Fruit fly (Drosophila melanogaster) whole organism, embryonic: ENCODE measurements around the gene Rbf2.

Experiments
- CG10321 ChIP-seq: fragments of 200-800 bp; sonication (Bioruptor generic); IDR thresholded peaks from 2 replicates; pipeline ENCODE4 v1.3.6; 2022; ENCODE audit warnings: missing biosample characterization, missing genetic modification characterization
- CG10979 ChIP-seq: fragments of 200-800 bp; sonication (Bioruptor generic); optimal IDR thresholded peaks from 2 replicates; lab custom pipeline; 2018; ENCODE audit warnings: missing biosample characterization, mild to moderate bottlenecking, missing genetic modification characterization, moderate library complexity
- CG11085 ChIP-seq: fragments of 200-800 bp; sonication (Bioruptor generic); IDR thresholded peaks from 2 replicates; pipeline ENCODE4 v1.3.6; 2022; ENCODE audit warnings: missing biosample characterization, missing genetic modification characterization
- CG11560 ChIP-seq: fragments of 200-800 bp; sonication (Bioruptor generic); IDR thresholded peaks from 3 replicates; pipeline ENCODE4 v1.3.6; 2022; ENCODE audit warnings: missing biosample characterization, missing genetic modification characterization
- CG13123 ChIP-seq: fragments of 200-800 bp; sonication (Bioruptor generic); optimal IDR thresholded peaks from 2 replicates; lab custom pipeline; 2016; ENCODE audit warnings: missing biosample characterization, missing genetic modification characterization
- CG13624 ChIP-seq: fragments of 200-800 bp; sonication (Bioruptor generic); optimal IDR thresholded peaks from 2 replicates; lab custom pipeline; 2016; ENCODE audit warnings: missing biosample characterization, missing genetic modification characterization
- CG14965 ChIP-seq: fragments of 200-800 bp; sonication (Bioruptor generic); optimal IDR thresholded peaks from 2 replicates; lab custom pipeline; 2016; ENCODE audit warnings: missing biosample characterization, missing genetic modification characterization, borderline replicate concordance
- CG17568 ChIP-seq: fragments of 200-800 bp; sonication (Bioruptor generic); optimal IDR thresholded peaks from 2 replicates; lab custom pipeline; 2018; ENCODE audit warnings: missing biosample characterization, mild to moderate bottlenecking, missing genetic modification characterization, moderate library complexity
- CG17912 ChIP-seq: fragments of 200-800 bp; sonication (Bioruptor generic); optimal IDR thresholded peaks from 2 replicates; lab custom pipeline; 2018; ENCODE audit warnings: missing biosample characterization, mild to moderate bottlenecking, missing genetic modification characterization
- CG33557 ChIP-seq: fragments of 200-800 bp; sonication (Bioruptor generic); optimal IDR thresholded peaks from 2 replicates; lab custom pipeline; 2019; ENCODE audit warnings: missing biosample characterization, mild to moderate bottlenecking, missing genetic modification characterization, moderate library complexity
- CG34422 ChIP-seq: fragments of 200-800 bp; sonication (Bioruptor generic); IDR thresholded peaks from 3 replicates; pipeline ENCODE4 v1.3.6; 2022; ENCODE audit warnings: missing biosample characterization, missing genetic modification characterization
- CG3847 ChIP-seq: fragments of 200-800 bp; sonication (Bioruptor generic); IDR thresholded peaks from 2 replicates; pipeline ENCODE4 v1.3.6; 2022; ENCODE audit warnings: missing biosample characterization, missing genetic modification characterization
- CG4820 ChIP-seq: fragments of 200-800 bp; sonication (Bioruptor generic); optimal IDR thresholded peaks from 3 replicates; lab custom pipeline; 2016; ENCODE audit warnings: missing biosample characterization, missing genetic modification characterization
- CG7987 ChIP-seq: fragments of 200-800 bp; sonication (Bioruptor generic); optimal IDR thresholded peaks from 2 replicates; lab custom pipeline; 2018; ENCODE audit warnings: missing biosample characterization, mild to moderate bottlenecking, missing genetic modification characterization, moderate library complexity
- Dbx ChIP-seq: fragments of 200-800 bp; sonication (Bioruptor generic); IDR thresholded peaks from 3 replicates; pipeline ENCODE4 v1.3.6; 2022; ENCODE audit warnings: missing biosample characterization, missing genetic modification characterization
- Ets97D ChIP-seq: fragments of 200-800 bp; sonication (Bioruptor generic); optimal IDR thresholded peaks from 3 replicates; lab custom pipeline; 2016; ENCODE audit warnings: missing biosample characterization, missing genetic modification characterization
- Gsc ChIP-seq: fragments of 200-800 bp; sonication (Bioruptor generic); IDR thresholded peaks from 2 replicates; pipeline ENCODE4 v1.3.6; 2022; ENCODE audit warnings: missing biosample characterization, missing genetic modification characterization
- HLHmδ ChIP-seq: fragments of 200-800 bp; sonication (Bioruptor generic); optimal IDR thresholded peaks from 2 replicates; lab custom pipeline; 2018; ENCODE audit warnings: missing biosample characterization, mild to moderate bottlenecking, missing genetic modification characterization, moderate library complexity
- NFAT ChIP-seq: fragments of 200-800 bp; sonication (Bioruptor generic); IDR thresholded peaks from 2 replicates; pipeline ENCODE4 v1.3.6; 2022; ENCODE audit warnings: missing biosample characterization, missing genetic modification characterization
- Oaz ChIP-seq: fragments of 200-800 bp; sonication (Bioruptor generic); IDR thresholded peaks from 2 replicates; pipeline ENCODE4 v1.3.6; 2022; ENCODE audit warnings: missing biosample characterization, missing genetic modification characterization
- Rfx ChIP-seq: fragments of 200-800 bp; sonication (Bioruptor generic); IDR thresholded peaks from 2 replicates; pipeline ENCODE4 v1.3.6; 2022; ENCODE audit warnings: missing biosample characterization, missing genetic modification characterization
- Scr ChIP-seq: fragments of 200-800 bp; sonication (Bioruptor generic); IDR thresholded peaks from 2 replicates; pipeline ENCODE4 v1.3.6; 2022; ENCODE audit warnings: missing biosample characterization, missing genetic modification characterization; ENCODE audit not compliant: partially characterized antibody
- ac ChIP-seq: fragments of 200-800 bp; sonication (Bioruptor generic); optimal IDR thresholded peaks from 3 replicates; lab custom pipeline; 2017; ENCODE audit warnings: missing biosample characterization, mild to moderate bottlenecking, missing genetic modification characterization
- bigmax ChIP-seq: fragments of 200-800 bp; sonication (Bioruptor generic); optimal IDR thresholded peaks from 2 replicates; lab custom pipeline; 2018; ENCODE audit warnings: missing biosample characterization, mild to moderate bottlenecking, missing genetic modification characterization
- br ChIP-seq: fragments of >200 bp; optimal IDR thresholded peaks from 2 replicates; lab custom pipeline; 2017
- chinmo ChIP-seq: fragments of 200-800 bp; sonication (Bioruptor generic); IDR thresholded peaks from 4 replicates; pipeline ENCODE4 v1.3.6; 2022; ENCODE audit warnings: missing biosample characterization, missing genetic modification characterization; ENCODE audit not compliant: partially characterized antibody
- dmrt11E ChIP-seq: fragments of 200-800 bp; sonication (Bioruptor generic); optimal IDR thresholded peaks from 3 replicates; lab custom pipeline; 2018; ENCODE audit warnings: missing biosample characterization, mild to moderate bottlenecking, missing genetic modification characterization, moderate library complexity
- dpn ChIP-seq, 2 experiments: fragments of 200-800 bp; sonication (Bioruptor generic); optimal IDR thresholded peaks; 3 replicates each; lab custom pipeline; 2016; ENCODE audit warnings: missing biosample characterization in 2 of 2, missing genetic modification characterization in 2 of 2
- fd64A ChIP-seq: fragments of 200-800 bp; sonication (Bioruptor generic); optimal IDR thresholded peaks from 3 replicates; lab custom pipeline; 2018; ENCODE audit warnings: missing biosample characterization, mild to moderate bottlenecking, missing genetic modification characterization
- fru ChIP-seq: fragments of >200 bp; optimal IDR thresholded peaks from 2 replicates; lab custom pipeline; 2017
- gt ChIP-seq: fragments of 200-800 bp; sonication (Bioruptor generic); IDR thresholded peaks from 2 replicates; pipeline ENCODE4 v1.3.6; 2022; ENCODE audit warnings: missing biosample characterization, missing genetic modification characterization
- hb ChIP-seq: fragments of 200-800 bp; sonication (Bioruptor generic); IDR thresholded peaks from 3 replicates; pipeline ENCODE4 v1.3.6; 2022; ENCODE audit warnings: missing biosample characterization, missing genetic modification characterization; ENCODE audit not compliant: partially characterized antibody
- insv ChIP-seq, 2 experiments: fragments of 200-800 bp; sonication (Bioruptor generic); optimal IDR thresholded peaks; 3 replicates each; lab custom pipeline; 2016 to 2018; ENCODE audit warnings: missing biosample characterization in 2 of 2, missing genetic modification characterization in 2 of 2
- kay ChIP-seq: fragments of 200-800 bp; sonication (Bioruptor generic); optimal IDR thresholded peaks from 2 replicates; lab custom pipeline; 2016; ENCODE audit warnings: missing biosample characterization, missing genetic modification characterization
- ken ChIP-seq: fragments of 200-800 bp; sonication (Bioruptor generic); IDR thresholded peaks from 3 replicates; pipeline ENCODE4 v1.3.6; 2022; ENCODE audit warnings: missing biosample characterization, missing genetic modification characterization
- lab ChIP-seq: fragments of 200-800 bp; sonication (Bioruptor generic); optimal IDR thresholded peaks from 3 replicates; lab custom pipeline; 2017; ENCODE audit warnings: missing biosample characterization, missing genetic modification characterization, mild to moderate bottlenecking, moderate library complexity, missing genetic modification reagents
- mam ChIP-seq: fragments of 200-800 bp; sonication (Bioruptor generic); optimal IDR thresholded peaks from 3 replicates; lab custom pipeline; 2016; ENCODE audit warnings: missing biosample characterization, missing genetic modification characterization
- nau ChIP-seq: fragments of 200-800 bp; sonication (Bioruptor generic); optimal IDR thresholded peaks from 3 replicates; lab custom pipeline; 2017; ENCODE audit warnings: missing biosample characterization, mild to moderate bottlenecking, missing genetic modification characterization, missing genetic modification reagents
- odd ChIP-seq: fragments of 200-800 bp; sonication (Bioruptor generic); optimal IDR thresholded peaks from 2 replicates; lab custom pipeline; 2017; ENCODE audit warnings: missing biosample characterization, mild to moderate bottlenecking, missing genetic modification characterization
- pb ChIP-seq: fragments of 200-800 bp; sonication (Bioruptor generic); optimal IDR thresholded peaks from 3 replicates; lab custom pipeline; 2016; ENCODE audit warnings: missing biosample characterization, missing genetic modification characterization
- row ChIP-seq: fragments of 200-800 bp; sonication (Bioruptor generic); IDR thresholded peaks from 3 replicates; pipeline ENCODE4 v1.3.6; 2022; ENCODE audit warnings: missing biosample characterization, missing genetic modification characterization
- run ChIP-seq: fragments of 200-800 bp; sonication (Bioruptor generic); optimal IDR thresholded peaks from 3 replicates; lab custom pipeline; 2018; ENCODE audit warnings: missing biosample characterization, mild to moderate bottlenecking, missing genetic modification characterization
- schlank ChIP-seq: fragments of 200-800 bp; sonication (Bioruptor generic); optimal IDR thresholded peaks from 2 replicates; lab custom pipeline; 2018; ENCODE audit warnings: missing biosample characterization, mild to moderate bottlenecking, missing genetic modification characterization
- shn ChIP-seq: fragments of 200-800 bp; sonication (Bioruptor generic); optimal IDR thresholded peaks from 3 replicates; lab custom pipeline; 2016; ENCODE audit warnings: missing biosample characterization, missing genetic modification characterization
- sima ChIP-seq: fragments of 200-800 bp; sonication (Bioruptor generic); optimal IDR thresholded peaks from 2 replicates; lab custom pipeline; 2016; ENCODE audit warnings: missing biosample characterization, missing genetic modification characterization
- slp2 ChIP-seq: fragments of 200-800 bp; sonication (Bioruptor generic); optimal IDR thresholded peaks from 2 replicates; lab custom pipeline; 2016; ENCODE audit warnings: missing biosample characterization, missing genetic modification characterization
- so ChIP-seq: fragments of 200-800 bp; sonication (Bioruptor generic); IDR thresholded peaks from 3 replicates; pipeline ENCODE4 v1.3.6; 2022; ENCODE audit warnings: missing biosample characterization, missing genetic modification characterization
- toy ChIP-seq: fragments of 200-800 bp; sonication (Bioruptor generic); IDR thresholded peaks from 2 replicates; pipeline ENCODE4 v1.3.6; 2022; ENCODE audit warnings: missing biosample characterization, missing genetic modification characterization
- unpg ChIP-seq: fragments of 200-800 bp; sonication (Bioruptor generic); optimal IDR thresholded peaks from 3 replicates; lab custom pipeline; 2018; ENCODE audit warnings: missing biosample characterization, mild to moderate bottlenecking, missing genetic modification characterization, moderate library complexity
- vnd ChIP-seq: fragments of 200-800 bp; sonication (Bioruptor generic); IDR thresholded peaks from 3 replicates; pipeline ENCODE4 v1.3.6; 2022; ENCODE audit warnings: missing biosample characterization, missing genetic modification characterization; ENCODE audit not compliant: partially characterized antibody
- zen2 ChIP-seq: fragments of 200-800 bp; sonication (Bioruptor generic); IDR thresholded peaks from 3 replicates; pipeline ENCODE4 v1.3.6; 2022; ENCODE audit warnings: missing biosample characterization, missing genetic modification characterization; ENCODE audit not compliant: partially characterized antibody

The Rbf2 gene

DNA sequence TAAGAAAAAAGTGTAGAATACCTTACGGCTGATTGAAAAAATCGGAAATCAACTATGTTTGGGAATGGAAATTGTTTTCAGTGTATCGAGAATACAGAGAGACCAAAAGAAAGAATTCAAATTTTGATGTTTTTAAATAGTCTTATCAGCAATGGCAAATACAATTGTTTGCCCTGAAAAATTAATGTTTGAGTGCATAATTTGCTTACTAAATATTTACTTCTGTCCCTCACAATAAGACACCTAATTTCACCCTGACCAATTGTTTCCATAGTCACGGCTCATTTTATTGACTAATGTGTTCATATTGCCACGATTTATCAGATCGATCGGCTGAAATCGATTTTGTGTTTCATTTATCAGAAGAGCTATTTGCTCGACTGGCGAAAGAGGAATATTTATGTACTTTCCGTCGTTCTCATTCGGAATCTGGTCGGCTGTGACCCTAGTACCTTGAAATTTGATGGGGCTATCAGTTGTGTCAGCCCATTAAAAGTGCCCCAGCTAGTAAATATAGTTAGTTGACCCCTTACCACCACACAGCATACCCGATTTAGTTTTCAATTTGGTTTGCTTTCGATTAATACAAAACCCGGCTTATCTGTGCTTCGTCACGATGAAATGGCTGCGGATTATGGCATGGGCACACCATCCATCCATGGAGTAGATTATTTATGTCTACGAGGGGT is 18.4 kb downstream of the Rbf2 start (continued):
- peak; percentile 4 for TF ChIP-seq CG7987 (GFP tag; lab: Kevin White, UChicago)
- no peak for TF ChIP-seq Scr
- TF ChIP-seq ac (GFP tag; lab: Kevin White, UChicago), result peak; percentile 56
- peak; percentile 67 for TF ChIP-seq dmrt11E (tag; lab: Kevin White, UChicago)
- TF ChIP-seq lab (GFP tag; lab: Kevin White, UChicago), result peak; percentile 43
- no peak for TF ChIP-seq Oaz (GFP tag; lab: Robert Waterston, UW)
- TF ChIP-seq run, result no peak
- no peak for TF ChIP-seq toy (GFP tag; lab: Robert Waterston, UW)
- TF ChIP-seq NFAT (GFP tag; lab: Robert Waterston, UW), result no peak
- no peak for TF ChIP-seq chinmo (GFP tag; lab: Robert Waterston, UW)
- TF ChIP-seq br (lab: Kevin White, UChicago), result no peak
- no peak for TF ChIP-seq schlank
- TF ChIP-seq shn (GFP tag; lab: Kevin White, UChicago), result no peak
- TF ChIP-seq CG10979 (tag; lab: Kevin White, UChicago), result peak; percentile 44
- no peak for TF ChIP-seq pb (GFP tag; lab: Kevin White, UChicago)
- TF ChIP-seq Gsc (GFP tag; lab: Robert Waterston, UW), result no peak
- no peak for TF ChIP-seq gt (GFP tag; lab: Robert Waterston, UW)
- TF ChIP-seq odd (GFP tag; lab: Kevin White, UChicago), result peak; percentile 9
- no peak for TF ChIP-seq bigmax
- no peak for TF ChIP-seq row (GFP tag; lab: Robert Waterston, UW)
- no peak for TF ChIP-seq insv (GFP tag; optimal IDR thresholded peaks at IDR 0.05; lab: Kevin White, UChicago)
- TF ChIP-seq HLHmδ (GFP tag; lab: Kevin White, UChicago), result no peak
- TF ChIP-seq hb, result no peak
- no peak for TF ChIP-seq Rfx
- no peak for TF ChIP-seq ken (GFP tag; lab: Robert Waterston, UW)
- TF ChIP-seq unpg (GFP tag; lab: Kevin White, UChicago), result peak; percentile 54
- TF ChIP-seq CG33557 (GFP tag; lab: Kevin White, UChicago), result peak; percentile 78
- TF ChIP-seq kay, result no peak
- TF ChIP-seq dpn (GFP tag; optimal IDR thresholded peaks at IDR 0.05; lab: Kevin White, UChicago), result no peak
- peak; percentile 63 for TF ChIP-seq fd64A (GFP tag; lab: Kevin White, UChicago)
- no peak for TF ChIP-seq Dbx (GFP tag; lab: Robert Waterston, UW)
- TF ChIP-seq CG14965, result no peak
- TF ChIP-seq so (GFP tag; lab: Robert Waterston, UW), result no peak
- no peak for TF ChIP-seq mam (GFP tag; lab: Kevin White, UChicago)
- no peak for TF ChIP-seq CG34422 (GFP tag; lab: Robert Waterston, UW)
- no peak for TF ChIP-seq CG10321
- no peak for TF ChIP-seq fru
- TF ChIP-seq CG17568 (GFP tag; lab: Kevin White, UChicago), result peak; percentile 69
- TF ChIP-seq CG13624 (GFP tag; lab: Kevin White, UChicago), result no peak
- no peak for TF ChIP-seq sima (GFP tag; lab: Kevin White, UChicago)
- TF ChIP-seq CG3847 (GFP tag; lab: Robert Waterston, UW), result no peak
- no peak for TF ChIP-seq Ets97D
- TF ChIP-seq vnd (GFP tag; lab: Robert Waterston, UW), result no peak
- TF ChIP-seq nau (GFP tag; lab: Kevin White, UChicago), result peak; percentile 38
- no peak for TF ChIP-seq zen2 (GFP tag; lab: Robert Waterston, UW)
- no peak for TF ChIP-seq CG17912 (GFP tag; lab: Kevin White, UChicago)
- TF ChIP-seq CG11560 (tag; lab: Robert Waterston, UW), result no peak
- no peak for TF ChIP-seq slp2 (GFP tag; lab: Kevin White, UChicago)
- no peak for TF ChIP-seq CG4820 (GFP tag; lab: Kevin White, UChicago)
- TF ChIP-seq CG11085 (GFP tag; lab: Robert Waterston, UW), result no peak
- no peak for TF ChIP-seq CG13123 (GFP tag; lab: Kevin White, UChicago)
